Worm (Caenorhabditis elegans) whole organism, early embryonic: ENCODE results near the gene Y70C5A.4.

Source experiments
- ama-1 ChIP-seq: fragments of 150-350 bp; optimal IDR thresholded peaks from 2 replicates; lab custom pipeline; 2014
- flt-1 ChIP-seq: fragments of 200-800 bp; sonication (Bioruptor generic); IDR thresholded peaks from 2 replicates; pipeline ENCODE4 v1.3.6; 2022; ENCODE audit warnings: missing genetic modification characterization, missing compliant biosample characterization
- sea-1 ChIP-seq: fragments of 200-800 bp; sonication (Bioruptor generic); conservative IDR thresholded peaks from 2 replicates; pipeline ENCODE4 v1.3.6; 2022; ENCODE audit warnings: missing genetic modification characterization, missing compliant biosample characterization

DNA sequence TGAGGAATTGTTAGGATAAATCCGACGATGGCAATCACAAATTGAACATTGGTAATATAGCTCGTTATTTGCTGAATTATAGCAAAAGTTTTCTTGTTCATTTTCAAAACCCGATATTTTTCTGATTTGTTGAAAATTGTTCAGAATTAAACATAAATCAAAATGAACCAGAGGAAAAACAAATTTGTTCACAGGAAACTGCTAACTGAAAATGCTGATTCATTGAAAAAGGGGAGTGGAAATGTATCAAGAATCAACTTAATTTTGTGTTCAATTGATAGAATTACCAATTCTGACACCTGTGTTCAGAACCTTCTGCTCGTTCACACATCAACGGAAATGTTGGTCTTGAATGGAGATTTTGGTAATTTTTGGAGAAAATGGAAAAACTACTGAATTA, 26.0 kb downstream of the Y70C5A.4 start, which contains the start of gene srw-77:
- no peak for TF ChIP-seq sea-1 (GFP tag; lab: Robert Waterston, UW)
- TF ChIP-seq flt-1 (GFP tag; lab: Robert Waterston, UW), result no peak
- no peak for TF ChIP-seq ama-1 (lab: Kevin White, UChicago)
